Fruit fly (Drosophila melanogaster) whole organism, embryonic: ENCODE data around the gene osp.

Experiments used
- ATbp ChIP-seq: fragments of 200-800 bp; sonication (Bioruptor generic); optimal IDR thresholded peaks from 2 replicates; lab custom pipeline; 2017; ENCODE audit warnings: missing biosample characterization, mild to moderate bottlenecking, missing genetic modification characterization, missing genetic modification reagents
- Antp ChIP-seq: fragments of 200-800 bp; sonication (Bioruptor generic); optimal IDR thresholded peaks from 3 replicates; lab custom pipeline; 2016; ENCODE audit warnings: missing biosample characterization, missing genetic modification characterization
- BtbVII ChIP-seq: fragments of 200-800 bp; sonication (Bioruptor generic); optimal IDR thresholded peaks from 3 replicates; lab custom pipeline; 2017; ENCODE audit warnings: missing biosample characterization, mild to moderate bottlenecking, missing genetic modification characterization
- CG10979 ChIP-seq: fragments of 200-800 bp; sonication (Bioruptor generic); optimal IDR thresholded peaks from 2 replicates; lab custom pipeline; 2018; ENCODE audit warnings: missing biosample characterization, mild to moderate bottlenecking, missing genetic modification characterization, moderate library complexity
- CG11723 ChIP-seq: fragments of 200-800 bp; sonication (Bioruptor generic); optimal IDR thresholded peaks from 2 replicates; lab custom pipeline; 2017; ENCODE audit warnings: missing biosample characterization, mild to moderate bottlenecking, missing genetic modification characterization
- CG1233 ChIP-seq: fragments of 200-800 bp; sonication (Bioruptor generic); optimal IDR thresholded peaks from 4 replicates; lab custom pipeline; 2018; ENCODE audit warnings: missing biosample characterization, mild to moderate bottlenecking, missing genetic modification characterization
- CG12391 ChIP-seq: fragments of 200-800 bp; sonication (Bioruptor generic); optimal IDR thresholded peaks from 3 replicates; lab custom pipeline; 2018; ENCODE audit warnings: missing biosample characterization, mild to moderate bottlenecking, missing genetic modification characterization, moderate library complexity
- CG16813 ChIP-seq: fragments of 200-800 bp; sonication (Bioruptor generic); IDR thresholded peaks from 3 replicates; pipeline ENCODE4 v1.3.6; 2022; ENCODE audit warnings: missing biosample characterization, missing genetic modification characterization; ENCODE audit not compliant: partially characterized antibody
- CG17359 ChIP-seq: fragments of 200-800 bp; sonication (Bioruptor generic); optimal IDR thresholded peaks from 3 replicates; lab custom pipeline; 2018; ENCODE audit warnings: missing biosample characterization, mild to moderate bottlenecking, missing genetic modification characterization, moderate library complexity
- CG2120 ChIP-seq: fragments of 200-800 bp; sonication (Bioruptor generic); optimal IDR thresholded peaks from 3 replicates; lab custom pipeline; 2016; ENCODE audit warnings: missing biosample characterization, missing genetic modification characterization
- CG32532 ChIP-seq: fragments of 200-800 bp; sonication (Bioruptor generic); IDR thresholded peaks from 2 replicates; pipeline ENCODE4 v1.3.6; 2022; ENCODE audit warnings: missing biosample characterization, missing genetic modification characterization
- CG32772 ChIP-seq: fragments of 200-800 bp; sonication (Bioruptor generic); IDR thresholded peaks from 2 replicates; pipeline ENCODE4 v1.3.6; 2022; ENCODE audit warnings: missing biosample characterization, missing genetic modification characterization
- CG34224 ChIP-seq: fragments of 200-800 bp; sonication (Bioruptor generic); IDR thresholded peaks from 3 replicates; pipeline ENCODE4 v1.3.6; 2022; ENCODE audit warnings: missing biosample characterization, missing genetic modification characterization; ENCODE audit not compliant: partially characterized antibody
- CG42726 ChIP-seq: fragments of 200-800 bp; sonication (Bioruptor generic); IDR thresholded peaks from 2 replicates; pipeline ENCODE4 v1.3.6; 2022; ENCODE audit warnings: missing biosample characterization, missing genetic modification characterization; ENCODE audit not compliant: partially characterized antibody
- CG4404 ChIP-seq: fragments of 200-800 bp; sonication (Bioruptor generic); IDR thresholded peaks from 2 replicates; pipeline ENCODE4 v1.3.6; 2022; ENCODE audit warnings: missing biosample characterization, missing genetic modification characterization
- CG5953 ChIP-seq: fragments of 200-800 bp; sonication (Bioruptor generic); IDR thresholded peaks from 2 replicates; pipeline ENCODE4 v1.3.6; 2022; ENCODE audit warnings: missing biosample characterization, missing genetic modification characterization
- CG8765 ChIP-seq: fragments of 200-800 bp; sonication (Bioruptor generic); IDR thresholded peaks from 2 replicates; pipeline ENCODE4 v1.3.6; 2022; ENCODE audit warnings: missing biosample characterization, missing genetic modification characterization
- CG9876 ChIP-seq: fragments of 200-800 bp; sonication (Bioruptor generic); optimal IDR thresholded peaks from 2 replicates; lab custom pipeline; 2016; ENCODE audit warnings: missing biosample characterization, missing genetic modification characterization
- Chrac-16 ChIP-seq: fragments of 200-800 bp; sonication (Bioruptor generic); optimal IDR thresholded peaks from 3 replicates; lab custom pipeline; 2016; ENCODE audit warnings: missing biosample characterization, missing genetic modification characterization
- E2f1 ChIP-seq: fragments of 200-800 bp; sonication (Bioruptor generic); IDR thresholded peaks from 2 replicates; pipeline ENCODE4 v1.3.6; 2022; ENCODE audit warnings: missing biosample characterization, missing genetic modification characterization
- HLH3B ChIP-seq: fragments of 200-800 bp; sonication (Bioruptor generic); IDR thresholded peaks from 2 replicates; pipeline ENCODE4 v1.3.6; 2022; ENCODE audit warnings: missing biosample characterization, missing genetic modification characterization
- MESR4 ChIP-seq: fragments of 200-800 bp; sonication (Bioruptor generic); optimal IDR thresholded peaks from 2 replicates; lab custom pipeline; 2018; ENCODE audit warnings: missing biosample characterization, mild to moderate bottlenecking, missing genetic modification characterization, moderate library complexity
- NK7.1 ChIP-seq: fragments of 200-800 bp; sonication (Bioruptor generic); optimal IDR thresholded peaks from 3 replicates; lab custom pipeline; 2016; ENCODE audit warnings: missing biosample characterization, missing genetic modification characterization
- Scr ChIP-seq: fragments of 200-800 bp; sonication (Bioruptor generic); IDR thresholded peaks from 2 replicates; pipeline ENCODE4 v1.3.6; 2022; ENCODE audit warnings: missing biosample characterization, missing genetic modification characterization; ENCODE audit not compliant: partially characterized antibody
- TFAM ChIP-seq: fragments of 200-800 bp; sonication (Bioruptor generic); optimal IDR thresholded peaks from 2 replicates; lab custom pipeline; 2017; ENCODE audit warnings: missing biosample characterization, missing genetic modification characterization, inconsistent platforms
- Usf ChIP-seq: fragments of 200-800 bp; sonication (Bioruptor generic); optimal IDR thresholded peaks from 2 replicates; lab custom pipeline; 2017; ENCODE audit warnings: missing genotype, missing biosample characterization, missing genetic modification characterization
- aop ChIP-seq: fragments of 200-800 bp; sonication (Bioruptor generic); IDR thresholded peaks from 2 replicates; pipeline ENCODE4 v1.3.6; 2022; ENCODE audit warnings: missing biosample characterization, missing genetic modification characterization
- cad ChIP-seq: fragments of >200 bp; optimal IDR thresholded peaks from 2 replicates; lab custom pipeline; 2017; ENCODE audit warnings: missing biosample characterization, missing genetic modification characterization
- cato ChIP-seq: fragments of 200-800 bp; sonication (Bioruptor generic); optimal IDR thresholded peaks from 2 replicates; lab custom pipeline; 2016; ENCODE audit warnings: missing biosample characterization, missing genetic modification characterization, borderline replicate concordance
- corto ChIP-seq: fragments of 200-800 bp; sonication (Bioruptor generic); optimal IDR thresholded peaks from 2 replicates; lab custom pipeline; 2016; ENCODE audit warnings: missing biosample characterization, mild to moderate bottlenecking, missing genetic modification characterization, moderate library complexity
- croc ChIP-seq: fragments of 200-800 bp; sonication (Bioruptor generic); conservative IDR thresholded peaks from 3 replicates; pipeline ENCODE4 v1.3.6; 2022; ENCODE audit warnings: missing biosample characterization, missing genetic modification characterization
- danr ChIP-seq: fragments of 200-800 bp; sonication (Bioruptor generic); IDR thresholded peaks from 2 replicates; pipeline ENCODE4 v1.3.6; 2022; ENCODE audit warnings: missing biosample characterization, missing genetic modification characterization
- dpn ChIP-seq, 2 experiments: fragments of 200-800 bp; sonication (Bioruptor generic); optimal IDR thresholded peaks; 3 replicates each; lab custom pipeline; 2016; ENCODE audit warnings: missing biosample characterization in 2 of 2, missing genetic modification characterization in 2 of 2
- dysf ChIP-seq: fragments of 200-800 bp; sonication (Bioruptor generic); IDR thresholded peaks from 3 replicates; pipeline ENCODE4 v1.3.6; 2022; ENCODE audit warnings: missing biosample characterization, missing genetic modification characterization
- emc ChIP-seq: fragments of 200-800 bp; sonication (Bioruptor generic); optimal IDR thresholded peaks from 2 replicates; lab custom pipeline; 2016; ENCODE audit warnings: missing biosample characterization, missing genetic modification characterization
- gce ChIP-seq: fragments of 200-800 bp; sonication (Bioruptor generic); IDR thresholded peaks from 3 replicates; pipeline ENCODE4 v1.3.6; 2022; ENCODE audit warnings: missing biosample characterization, missing genetic modification characterization
- grau ChIP-seq: fragments of 200-800 bp; optimal IDR thresholded peaks from 3 replicates; lab custom pipeline; 2019; ENCODE audit warnings: missing biosample characterization, mild to moderate bottlenecking, missing genetic modification characterization, moderate library complexity
- nerfin-1 ChIP-seq: fragments of 200-800 bp; sonication (Bioruptor generic); optimal IDR thresholded peaks from 3 replicates; lab custom pipeline; 2019; ENCODE audit warnings: missing biosample characterization, mild to moderate bottlenecking, missing genetic modification characterization, moderate library complexity
- sd ChIP-seq: fragments of 200-800 bp; sonication (Bioruptor generic); optimal IDR thresholded peaks from 3 replicates; lab custom pipeline; 2018; ENCODE audit warnings: missing biosample characterization, mild to moderate bottlenecking, missing genetic modification characterization, moderate library complexity
- sens ChIP-seq: fragments of 200-800 bp; sonication (Bioruptor generic); peaks from one replicate; lab custom pipeline; 2016; ENCODE audit warnings: missing biosample characterization, missing genetic modification characterization
- so ChIP-seq: fragments of 200-800 bp; sonication (Bioruptor generic); IDR thresholded peaks from 3 replicates; pipeline ENCODE4 v1.3.6; 2022; ENCODE audit warnings: missing biosample characterization, missing genetic modification characterization
- sob ChIP-seq: fragments of 200-800 bp; sonication (Bioruptor generic); IDR thresholded peaks from 2 replicates; pipeline ENCODE4 v1.3.6; 2022; ENCODE audit warnings: missing biosample characterization, missing genetic modification characterization
- tll ChIP-seq, 2 experiments: fragments of 200-800 bp in 1 of 2; fragments of >200 bp in 1 of 2; sonication (Bioruptor generic) in 1 of 2; optimal IDR thresholded peaks; 2 replicates each; lab custom pipeline; 2017 to 2019; ENCODE audit warnings: missing biosample characterization in 2 of 2, missing genetic modification characterization in 2 of 2, mild to moderate bottlenecking in 1 of 2, moderate library complexity in 1 of 2
- twi ChIP-seq: fragments of 200-800 bp; optimal IDR thresholded peaks from 2 replicates; lab custom pipeline; 2019; ENCODE audit warnings: missing biosample characterization, mild to moderate bottlenecking, missing genetic modification characterization, moderate library complexity
- tx ChIP-seq: fragments of 200-800 bp; sonication (Bioruptor generic); optimal IDR thresholded peaks from 2 replicates; lab custom pipeline; 2016; ENCODE audit warnings: missing biosample characterization, missing genetic modification characterization
- yki ChIP-seq: fragments of >200 bp; optimal IDR thresholded peaks from 3 replicates; lab custom pipeline; 2018
- z ChIP-seq: fragments of 200-800 bp; sonication (Bioruptor generic); IDR thresholded peaks from 3 replicates; pipeline ENCODE4 v1.3.6; 2022; ENCODE audit warnings: missing biosample characterization, missing genetic modification characterization
- zfh2 ChIP-seq: fragments of 200-800 bp; sonication (Bioruptor generic); optimal IDR thresholded peaks from 2 replicates; lab custom pipeline; 2016; ENCODE audit warnings: missing biosample characterization, missing genetic modification characterization

The osp gene

dm6 chr2L:14679609-14680008 lies 9.5 kb downstream of the osp start (continued):
- TF ChIP-seq CG4404, result no peak

- peak; percentile 53 for TF ChIP-seq sens (GFP tag; lab: Kevin White, UChicago)
- no peak for TF ChIP-seq CG32772
- TF ChIP-seq zfh2 (GFP tag; lab: Kevin White, UChicago), result no peak
- TF ChIP-seq Scr (GFP tag; lab: Robert Waterston, UW), result no peak
Observed at dm6 chr2L:14676695-14677094, 12.4 kb downstream of the osp start.

DNA sequence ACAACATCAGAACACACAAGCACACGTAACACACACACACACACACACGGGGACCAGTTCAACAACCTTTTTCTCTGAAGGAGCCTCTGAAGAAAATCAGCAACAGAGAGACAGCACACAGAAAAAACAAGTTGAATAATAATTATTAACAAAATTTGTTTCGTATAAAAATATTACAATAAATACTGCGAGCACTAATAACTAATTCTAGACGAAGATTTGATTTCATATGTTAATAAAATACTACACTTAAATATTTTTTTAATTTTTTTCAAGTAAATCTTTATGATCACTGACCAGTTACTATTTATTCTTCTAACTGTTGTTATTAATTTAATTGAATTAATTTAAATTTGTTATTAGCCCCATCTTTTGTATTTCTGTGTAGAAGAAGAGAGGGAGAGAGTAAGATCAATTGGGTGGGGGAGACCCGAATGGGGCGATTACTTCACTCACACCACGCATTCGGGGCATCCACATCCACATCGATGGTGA lies 14.5 kb downstream of the osp start:
- TF ChIP-seq sob (GFP tag; lab: Robert Waterston, UW) (no peak), tx (GFP tag; lab: Kevin White, UChicago) (no peak), E2f1 (GFP tag; lab: Robert Waterston, UW) (peak; percentile 61), CG34224 (GFP tag; lab: Robert Waterston, UW) (no peak), CG5953 (GFP tag; lab: Robert Waterston, UW) (no peak), CG1233 (GFP tag; lab: Kevin White, UChicago) (peak; percentile 69), Usf (GFP tag; lab: Kevin White, UChicago) (no peak), Chrac-16 (GFP tag; lab: Kevin White, UChicago) (peak; percentile 50), CG2120 (no peak), tll (GFP tag; optimal IDR thresholded peaks at IDR 0.05; lab: Kevin White, UChicago) (no peak), aop (GFP tag; lab: Robert Waterston, UW) (no peak), CG8765 (GFP tag; lab: Robert Waterston, UW) (no peak), corto (GFP tag; lab: Kevin White, UChicago) (no peak), grau (peak; percentile 88), emc (GFP tag; lab: Kevin White, UChicago) (no peak), CG9876 (GFP tag; lab: Kevin White, UChicago) (no peak), nerfin-1 (tag; lab: Kevin White, UChicago) (peak; percentile 88), MESR4 (GFP tag; lab: Kevin White, UChicago) (no peak), cato (GFP tag; lab: Kevin White, UChicago) (peak; percentile 22), CG12391 (tag; lab: Kevin White, UChicago) (peak; percentile 92), NK7.1 (GFP tag; lab: Kevin White, UChicago) (no peak), z (GFP tag; lab: Robert Waterston, UW) (no peak), CG42726 (no peak), CG11723 (GFP tag; lab: Kevin White, UChicago) (peak; percentile 30), so (GFP tag; lab: Robert Waterston, UW) (0 out of 3 replicates have a peak, but pooled peaks have one; percentile 37), twi (tag; lab: Kevin White, UChicago) (peak; percentile 83), sd (tag; lab: Kevin White, UChicago) (peak; percentile 32), CG32532 (GFP tag; lab: Robert Waterston, UW) (no peak; the same call in 1 of the 2 replicates), cad (GFP tag; lab: Kevin White, UChicago) (no peak), TFAM (GFP tag; lab: Kevin White, UChicago) (no peak), CG10979 (tag; lab: Kevin White, UChicago) (peak; percentile 97), CG16813 (GFP tag; lab: Robert Waterston, UW) (no peak), Antp (GFP tag; lab: Kevin White, UChicago) (no peak), BtbVII (no peak), dysf (GFP tag; lab: Robert Waterston, UW) (peak; percentile 72; the same call in 2 of the 3 replicates), yki (lab: Kevin White, UChicago) (no peak), gce (GFP tag; lab: Robert Waterston, UW) (no peak), ATbp (GFP tag; lab: Kevin White, UChicago) (peak; percentile 45), danr (no peak), HLH3B (peak; percentile 73; the same call in 1 of the 2 replicates), croc (GFP tag; lab: Robert Waterston, UW) (peak; percentile 82), CG17359 (tag; lab: Kevin White, UChicago) (peak; percentile 78), dpn (GFP tag; optimal IDR thresholded peaks at IDR 0.05; lab: Kevin White, UChicago) (peak in 1 of 2 experiments; percentile 33)
